Worm (Caenorhabditis elegans): ENCODE results near the gene fmil-1.

DNA sequence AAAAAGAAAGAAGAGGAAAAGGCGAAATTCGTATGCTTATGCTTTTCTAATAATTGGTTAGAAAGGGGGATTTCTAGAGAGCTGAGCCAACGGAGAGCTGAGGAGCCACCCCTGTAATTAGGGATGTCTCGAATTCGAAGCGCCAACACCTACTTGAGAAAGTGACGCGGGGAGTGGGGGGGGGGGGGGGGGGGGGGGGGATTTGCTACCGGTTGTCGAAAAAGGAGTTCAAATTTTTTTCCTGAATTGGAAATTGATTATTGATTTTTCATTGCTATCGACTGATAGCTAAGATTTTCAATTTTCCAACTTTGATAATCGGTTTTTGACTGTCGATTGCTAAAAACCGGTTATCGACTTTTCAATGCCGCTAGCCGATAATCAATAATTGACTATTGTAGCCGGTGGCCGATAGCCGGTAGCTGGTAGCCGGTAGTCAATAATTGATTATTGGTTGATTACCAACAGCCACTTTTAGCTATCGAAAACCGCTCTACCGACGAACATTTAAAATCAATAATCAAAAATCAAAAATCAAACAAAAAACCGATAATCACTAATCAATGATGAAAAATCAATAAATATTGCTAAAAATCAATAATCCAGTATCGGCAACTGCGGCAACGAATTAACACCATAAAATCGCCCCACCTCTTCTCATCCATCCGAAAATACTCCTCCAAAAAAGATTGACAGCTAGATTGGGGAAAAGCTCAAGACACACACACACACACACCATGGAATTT lies 39.4 kb downstream of the fmil-1 start:
- TF ChIP-seq pat-9 (tag; optimal IDR thresholded peaks at IDR 0.05) = no peak
- no peak for TF ChIP-seq lin-11 (tag; optimal IDR thresholded peaks at IDR 0.05)
- no peak for TF ChIP-seq nfya-1 (tag; optimal IDR thresholded peaks at IDR 0.05)
- TF ChIP-seq elt-4 (tag; optimal IDR thresholded peaks at IDR 0.05) = no peak
- TF ChIP-seq syd-9 (tag; optimal IDR thresholded peaks at IDR 0.05) = no peak
- TF ChIP-seq unc-55 (GFP tag; optimal IDR thresholded peaks at IDR 0.05) = no peak
- no peak for TF ChIP-seq ceh-6 (GFP tag; optimal IDR thresholded peaks at IDR 0.05)
- no peak for TF ChIP-seq ceh-30 (tag; optimal IDR thresholded peaks at IDR 0.05)
- TF ChIP-seq pha-4 (tag; optimal IDR thresholded peaks at IDR 0.05) = no peak
